Worm (Caenorhabditis elegans) whole organism, L4 larva: Measurements from ENCODE around the gene M05D6.2.
A peak's percentile ranks its signal among the peaks of the same experiment; 100 is the strongest.

ENCODE experiments used
- D1046.2 ChIP-seq: fragments of 200-800 bp; sonication (Bioruptor generic); IDR thresholded peaks from 2 replicates; pipeline ENCODE4 v1.3.6; 2022; ENCODE audit warnings: missing genetic modification characterization, missing compliant biosample characterization
- F10B5.3 ChIP-seq: sonication (generic microtip); optimal IDR thresholded peaks from 2 replicates; lab custom pipeline; 2016; ENCODE audit warnings: mild to moderate bottlenecking, missing genetic modification characterization, missing compliant biosample characterization
- F44E2.7 ChIP-seq: fragments of 200-800 bp; sonication (Bioruptor generic); IDR thresholded peaks from 2 replicates; pipeline ENCODE4 v2.1.2; 2022; ENCODE audit warnings: missing genetic modification characterization, missing compliant biosample characterization
- Y105C5A.15 ChIP-seq: fragments of 200-800 bp; sonication (Bioruptor generic); IDR thresholded peaks from 2 replicates; pipeline ENCODE4 v1.3.6; 2022; ENCODE audit warnings: missing genetic modification characterization, missing compliant biosample characterization
- Y48G9A.11 ChIP-seq: fragments of 200-800 bp; sonication (Bioruptor generic); IDR thresholded peaks from 2 replicates; pipeline ENCODE4 v1.3.6; 2022; ENCODE audit warnings: missing genetic modification reagents, missing genetic modification characterization, missing compliant biosample characterization
- Y5F2A.4 ChIP-seq: fragments of 200-800 bp; sonication (Bioruptor generic); optimal IDR thresholded peaks from 2 replicates; lab custom pipeline; 2018; ENCODE audit warnings: mild to moderate bottlenecking, missing genetic modification characterization, missing compliant biosample characterization
- aha-1 ChIP-seq: fragments of 150-350 bp; peaks from one replicate; lab custom pipeline; 2014; ENCODE audit warnings: missing biosample characterization, missing genetic modification characterization
- aly-2 ChIP-seq: sonication (generic microtip); optimal IDR thresholded peaks from 2 replicates; lab custom pipeline; 2018; ENCODE audit warnings: missing biosample characterization, missing genetic modification characterization
- ama-1 ChIP-seq: fragments of 150-350 bp; optimal IDR thresholded peaks from 2 replicates; lab custom pipeline; 2014; ENCODE audit warnings: inconsistent platforms, mixed read lengths
- attf-4 ChIP-seq: sonication (generic microtip); optimal IDR thresholded peaks from 3 replicates; lab custom pipeline; 2017; ENCODE audit warnings: missing biosample characterization, missing genetic modification characterization
- ceh-28 ChIP-seq: fragments of 150-350 bp; optimal IDR thresholded peaks from 2 replicates; lab custom pipeline; 2014; ENCODE audit warnings: missing biosample characterization, missing genetic modification reagents, missing genetic modification characterization
- ceh-32 ChIP-seq: sonication (generic microtip); optimal IDR thresholded peaks from 2 replicates; lab custom pipeline; 2016; ENCODE audit warnings: mild to moderate bottlenecking, missing genetic modification characterization, missing compliant biosample characterization; ENCODE audit not compliant: poor library complexity
- ceh-44 ChIP-seq: fragments of 200-800 bp; sonication (Bioruptor generic); IDR thresholded peaks from 2 replicates; pipeline ENCODE4 v1.3.6; 2022; ENCODE audit warnings: missing genetic modification reagents, missing genetic modification characterization, missing compliant biosample characterization
- ceh-82 ChIP-seq: sonication (generic microtip); optimal IDR thresholded peaks from 2 replicates; lab custom pipeline; 2017; ENCODE audit warnings: missing biosample characterization, missing genetic modification characterization
- daf-16 ChIP-seq, 3 experiments: sonication (generic microtip); optimal IDR thresholded peaks; 2 replicates each; lab custom pipeline; 2016 to 2017; ENCODE audit warnings: missing genetic modification characterization in 3 of 3, missing genetic modification reagents in 3 of 3, mild to moderate bottlenecking in 2 of 3, missing compliant biosample characterization in 2 of 3, missing biosample characterization in 1 of 3, moderate library complexity in 1 of 3
- daf-8 ChIP-seq: fragments of 200-800 bp; sonication (Bioruptor generic); IDR thresholded peaks from 2 replicates; pipeline ENCODE4 v1.3.6; 2022; ENCODE audit warnings: missing genetic modification characterization, missing compliant biosample characterization
- dmd-6 ChIP-seq: fragments of 200-800 bp; sonication (Bioruptor generic); IDR thresholded peaks from 2 replicates; pipeline ENCODE4 v1.3.6; 2022; ENCODE audit warnings: missing genetic modification reagents, missing genetic modification characterization, missing compliant biosample characterization
- dmd-8 ChIP-seq: fragments of 200-800 bp; sonication (Bioruptor generic); IDR thresholded peaks from 2 replicates; pipeline ENCODE4 v1.3.6; 2022; ENCODE audit warnings: missing genetic modification characterization, missing compliant biosample characterization
- dpl-1 ChIP-seq: fragments of 150-350 bp; optimal IDR thresholded peaks from 2 replicates; lab custom pipeline; 2014; ENCODE audit warnings: missing biosample characterization, missing genetic modification reagents, missing genetic modification characterization
- duxl-1 ChIP-seq: sonication (generic microtip); optimal IDR thresholded peaks from 2 replicates; lab custom pipeline; 2016; ENCODE audit warnings: mild to moderate bottlenecking, missing genetic modification characterization, moderate library complexity, missing compliant biosample characterization; ENCODE audit not compliant: poor library complexity
- egl-27 ChIP-seq: sonication (generic microtip); optimal IDR thresholded peaks from 3 replicates; lab custom pipeline; 2017; ENCODE audit warnings: missing biosample characterization, missing genetic modification reagents, missing genetic modification characterization
- fos-1 ChIP-seq: fragments of 150-350 bp; optimal IDR thresholded peaks from 2 replicates; lab custom pipeline; 2014; ENCODE audit warnings: missing biosample characterization, missing genetic modification characterization
- gei-8 ChIP-seq: fragments of 200-800 bp; sonication (Bioruptor generic); optimal IDR thresholded peaks from 2 replicates; lab custom pipeline; 2018; ENCODE audit warnings: mild to moderate bottlenecking, missing genetic modification characterization, missing compliant biosample characterization
- hif-1 ChIP-seq, 2 experiments: sonication (generic microtip); optimal IDR thresholded peaks; 2 replicates each; lab custom pipeline; 2016 to 2017; ENCODE audit warnings: missing compliant biosample characterization in 2 of 2, missing genetic modification characterization in 2 of 2, missing genetic modification reagents in 2 of 2, missing genotype in 2 of 2, mild to moderate bottlenecking in 1 of 2
- hlh-11 ChIP-seq: fragments of 200-800 bp; sonication (Bioruptor generic); optimal IDR thresholded peaks from 2 replicates; lab custom pipeline; 2018; ENCODE audit warnings: mild to moderate bottlenecking, missing genetic modification characterization, missing compliant biosample characterization
- hlh-30 ChIP-seq: sonication (generic microtip); optimal IDR thresholded peaks from 2 replicates; lab custom pipeline; 2017; ENCODE audit warnings: antibody characterized with exemption, mild to moderate bottlenecking, missing genetic modification characterization, missing compliant biosample characterization; ENCODE audit not compliant: insufficient read depth
- hmg-1.1 ChIP-seq: fragments of 200-800 bp; sonication (Bioruptor generic); IDR thresholded peaks from 2 replicates; pipeline ENCODE4 v1.3.6; 2022; ENCODE audit warnings: missing genetic modification reagents, missing genetic modification characterization, missing compliant biosample characterization
- lim-7 ChIP-seq: fragments of 200-800 bp; sonication (Bioruptor generic); IDR thresholded peaks from 2 replicates; pipeline ENCODE4 v1.3.6; 2022; ENCODE audit warnings: missing genetic modification characterization, missing compliant biosample characterization
- lin-29 ChIP-seq: fragments of 200-800 bp; sonication (Bioruptor generic); IDR thresholded peaks from 2 replicates; pipeline ENCODE4 v1.3.6; 2022; ENCODE audit warnings: missing genetic modification reagents, missing genetic modification characterization, missing compliant biosample characterization
- lin-38 ChIP-seq: fragments of 200-800 bp; sonication (Bioruptor generic); IDR thresholded peaks from 2 replicates; pipeline ENCODE4 v1.3.6; 2022; ENCODE audit warnings: missing genetic modification reagents, missing genetic modification characterization, missing compliant biosample characterization
- lir-3 ChIP-seq: sonication (generic microtip); optimal IDR thresholded peaks from 2 replicates; lab custom pipeline; 2016; ENCODE audit warnings: mild to moderate bottlenecking, missing genetic modification characterization, missing compliant biosample characterization
- madf-5 ChIP-seq, 2 experiments: fragments of 200-800 bp; sonication (Bioruptor generic); IDR thresholded peaks; 2 replicates each; pipeline ENCODE4 v1.3.6; 2022; ENCODE audit warnings: missing compliant biosample characterization in 2 of 2, missing genetic modification characterization in 2 of 2
- madf-9 ChIP-seq: fragments of 200-800 bp; sonication (Bioruptor generic); conservative IDR thresholded peaks from 2 replicates; pipeline ENCODE4 v1.3.6; 2022; ENCODE audit warnings: missing genetic modification reagents, missing genetic modification characterization, missing compliant biosample characterization
- mdl-1 ChIP-seq, 2 experiments: fragments of 150-350 bp in 1 of 2; sonication (generic microtip) in 1 of 2; optimal IDR thresholded peaks; 2 replicates each; lab custom pipeline; 2014 to 2017; ENCODE audit warnings: missing biosample characterization in 2 of 2, missing genetic modification characterization in 2 of 2
- mdt-29 ChIP-seq: fragments of 200-800 bp; sonication (Bioruptor generic); IDR thresholded peaks from 2 replicates; pipeline ENCODE4 v1.3.6; 2022; ENCODE audit warnings: missing genetic modification reagents, missing genetic modification characterization, missing compliant biosample characterization
- sdz-12 ChIP-seq: fragments of 200-800 bp; sonication (Bioruptor generic); optimal IDR thresholded peaks from 2 replicates; lab custom pipeline; 2018; ENCODE audit warnings: mild to moderate bottlenecking, missing genetic modification characterization, missing compliant biosample characterization
- skn-1 ChIP-seq: fragments of 150-350 bp; optimal IDR thresholded peaks from 2 replicates; lab custom pipeline; 2014; ENCODE audit warnings: missing biosample characterization, missing genetic modification characterization
- tra-1 ChIP-seq: fragments of 200-800 bp; sonication (Bioruptor generic); IDR thresholded peaks from 2 replicates; pipeline ENCODE4 v1.3.6; 2022; ENCODE audit warnings: missing genetic modification reagents, missing genetic modification characterization, missing compliant biosample characterization
- unc-62 ChIP-seq, 3 experiments: fragments of 150-350 bp in 1 of 3; sonication (generic microtip); optimal IDR thresholded peaks in 2 of 3; peaks in 1 of 3; 1 replicate in 1 of 3; 2 replicates in 2 of 3; lab custom pipeline; 2014 to 2017; ENCODE audit warnings: missing biosample characterization in 3 of 3, missing genetic modification characterization in 3 of 3, missing genetic modification reagents in 3 of 3, missing genotype in 1 of 3
- vab-7 ChIP-seq: fragments of 200-800 bp; sonication (Bioruptor generic); IDR thresholded peaks from 2 replicates; pipeline ENCODE4 v1.3.6; 2022; ENCODE audit warnings: missing genetic modification reagents, missing genetic modification characterization, missing compliant biosample characterization
- zip-2 ChIP-seq: fragments of 150-350 bp; optimal IDR thresholded peaks from 2 replicates; lab custom pipeline; 2014; ENCODE audit warnings: missing biosample characterization, missing genetic modification characterization

Gene M05D6.2

ce11 chrII:8488123-8488522 is 20.2 kb downstream of the M05D6.2 start:
- TF ChIP-seq hlh-11 (tag; lab: Kevin White, UChicago) (no peak), D1046.2 (GFP tag; lab: Robert Waterston, UW) (no peak), ceh-82 (tag; lab: Kevin White, UChicago) (no peak), zip-2 (no peak), madf-5 (GFP tag; IDR thresholded peaks at IDR 0.05; lab: Robert Waterston, UW) (no peak), dmd-6 (GFP tag; lab: Robert Waterston, UW) (no peak), ceh-28 (no peak), aha-1 (tag; lab: Kevin White, UChicago) (peak; percentile 53), gei-8 (GFP tag; lab: Kevin White, UChicago) (no peak), unc-62 (GFP tag; optimal IDR thresholded peaks at IDR 0.05 in 1 of 2; lab: Kevin White, UChicago) (peak in 1 of 2 experiments; percentile 63), unc-62 (tag; optimal IDR thresholded peaks at IDR 0.05; lab: Kevin White, UChicago) (no peak)

ce11 chrII:8494228-8494717 is 26.4 kb downstream of the M05D6.2 start, which contains the start of gene M05D6.9:
TSS of gene M05D6.9 (plus strand) at chrII:8494278.
- TF ChIP-seq mdt-29 (GFP tag; lab: Robert Waterston, UW) (no peak), unc-62 (GFP tag; optimal IDR thresholded peaks at IDR 0.05 in 1 of 2; lab: Kevin White, UChicago) (peak in 1 of 2 experiments; percentile 80), unc-62 (tag; optimal IDR thresholded peaks at IDR 0.05; lab: Kevin White, UChicago) (no peak)

ce11 chrII:8496184-8496583 is 28.3 kb downstream of the M05D6.2 start:
- TF ChIP-seq sdz-12 (GFP tag; lab: Kevin White, UChicago), result no peak
- no peak for TF ChIP-seq tra-1 (GFP tag; lab: Robert Waterston, UW)
- peak in 1 of 2 experiments; percentile 65 for TF ChIP-seq daf-16 (GFP tag; optimal IDR thresholded peaks at IDR 0.05; lab: Kevin White, UChicago)
- no peak for TF ChIP-seq daf-16 (tag; optimal IDR thresholded peaks at IDR 0.05; lab: Kevin White, UChicago)
- peak; percentile 45 for TF ChIP-seq hlh-30 (tag; lab: Kevin White, UChicago)
- no peak for TF ChIP-seq dpl-1
- peak; percentile 29 for TF ChIP-seq hlh-11 (tag; lab: Kevin White, UChicago)
- TF ChIP-seq duxl-1 (tag; lab: Kevin White, UChicago), result no peak
- TF ChIP-seq egl-27 (tag; lab: Kevin White, UChicago), result no peak
- TF ChIP-seq hif-1 (tag; optimal IDR thresholded peaks at IDR 0.05; lab: Kevin White, UChicago), result peak in 1 of 2 experiments; percentile 0
- no peak for TF ChIP-seq fos-1 (tag; lab: Kevin White, UChicago)

ce11 chrII:8498173-8498572 is 30.3 kb downstream of the M05D6.2 start:
- TF ChIP-seq ama-1 (lab: Kevin White, UChicago), result no peak
- no peak for TF ChIP-seq aly-2 (tag; lab: Kevin White, UChicago)
- no peak for TF ChIP-seq Y48G9A.11 (GFP tag; lab: Robert Waterston, UW)
- TF ChIP-seq F44E2.7 (GFP tag; lab: Robert Waterston, UW), result no peak
- TF ChIP-seq lir-3 (tag; lab: Kevin White, UChicago), result no peak
- peak; percentile 86 for TF ChIP-seq aha-1 (tag; lab: Kevin White, UChicago)
- no peak for TF ChIP-seq mdl-1 (tag; optimal IDR thresholded peaks at IDR 0.05; lab: Kevin White, UChicago)

ce11 chrII:8499021-8499420 is 31.1 kb downstream of the M05D6.2 start:
- no peak for TF ChIP-seq ceh-32
- TF ChIP-seq dmd-8 (GFP tag; lab: Robert Waterston, UW), result no peak
- TF ChIP-seq aha-1 (tag; lab: Kevin White, UChicago), result no peak
- no peak for TF ChIP-seq Y105C5A.15 (GFP tag; lab: Robert Waterston, UW)
- no peak for TF ChIP-seq lin-29 (GFP tag; lab: Robert Waterston, UW)
- TF ChIP-seq lim-7 (GFP tag; lab: Robert Waterston, UW), result no peak
- no peak for TF ChIP-seq mdt-29 (GFP tag; lab: Robert Waterston, UW)
- peak in 1 of 2 experiments; percentile 34 for TF ChIP-seq hif-1 (tag; optimal IDR thresholded peaks at IDR 0.05; lab: Kevin White, UChicago)
- 0 out of 2 replicates have a peak, but pooled peaks have one; percentile 9 for TF ChIP-seq lin-38 (GFP tag; lab: Robert Waterston, UW)
- no peak for TF ChIP-seq Y5F2A.4 (GFP tag; lab: Kevin White, UChicago)
- TF ChIP-seq daf-8 (GFP tag; lab: Robert Waterston, UW), result no peak
- TF ChIP-seq hmg-1.1 (GFP tag; lab: Robert Waterston, UW), result 0 out of 2 replicates have a peak, but pooled peaks have one; percentile 32
- no peak for TF ChIP-seq vab-7 (GFP tag; lab: Robert Waterston, UW)
- TF ChIP-seq F10B5.3 (tag; lab: Kevin White, UChicago), result no peak
- no peak for TF ChIP-seq attf-4 (tag; lab: Kevin White, UChicago)
- TF ChIP-seq ceh-44 (GFP tag; lab: Robert Waterston, UW), result no peak
- TF ChIP-seq unc-62 (GFP tag; optimal IDR thresholded peaks at IDR 0.05 in 1 of 2; lab: Kevin White, UChicago), result peak in 1 of 2 experiments; percentile 72
- TF ChIP-seq unc-62 (tag; optimal IDR thresholded peaks at IDR 0.05; lab: Kevin White, UChicago), result no peak
- TF ChIP-seq skn-1 (tag; lab: Kevin White, UChicago), result no peak
- peak in 1 of 2 experiments; percentile 37 for TF ChIP-seq daf-16 (GFP tag; optimal IDR thresholded peaks at IDR 0.05; lab: Kevin White, UChicago)
- no peak for TF ChIP-seq daf-16 (tag; optimal IDR thresholded peaks at IDR 0.05; lab: Kevin White, UChicago)
- TF ChIP-seq madf-9 (GFP tag; lab: Robert Waterston, UW), result no peak
- TF ChIP-seq egl-27 (tag; lab: Kevin White, UChicago), result no peak
